Worm (Caenorhabditis elegans): ENCODE measurements around the gene C31E10.6.

ce11 chrX:13973769-13974168 is 22.4 kb upstream of the C31E10.6 start:
- TF ChIP-seq ama-1 (optimal IDR thresholded peaks at IDR 0.05) (no peak), sup-37 (GFP tag; optimal IDR thresholded peaks at IDR 0.05) (no peak), blmp-1 (tag; optimal IDR thresholded peaks at IDR 0.05) (no peak), skn-1 (tag; optimal IDR thresholded peaks at IDR 0.05) (peak; percentile 27), efl-1 (optimal IDR thresholded peaks at IDR 0.05) (no peak), efl-1 (GFP tag; optimal IDR thresholded peaks at IDR 0.05 in 1 of 2) (no peak), C16A3.4 (tag; optimal IDR thresholded peaks at IDR 0.05) (peak; percentile 5), unc-130 (tag; optimal IDR thresholded peaks at IDR 0.05) (peak; percentile 51), nhr-237 (tag; optimal IDR thresholded peaks at IDR 0.05) (no peak), ztf-4 (tag; optimal IDR thresholded peaks at IDR 0.05) (no peak), elt-3 (tag; optimal IDR thresholded peaks at IDR 0.05) (no peak)
